Fruit fly (Drosophila melanogaster) whole organism, prepupa: Measurements from ENCODE around the gene Taf10b.

Experiments used
- Blimp-1 ChIP-seq: fragments of 200-800 bp; sonication (Bioruptor generic); optimal IDR thresholded peaks from 3 replicates; lab custom pipeline; 2017; ENCODE audit warnings: missing biosample characterization, missing genetic modification characterization, mild to moderate bottlenecking, moderate library complexity, missing genetic modification reagents
- CG10631 ChIP-seq: fragments of 200-800 bp; sonication (Bioruptor generic); optimal IDR thresholded peaks from 2 replicates; lab custom pipeline; 2016; ENCODE audit warnings: missing biosample characterization, missing genetic modification characterization
- CG11294 ChIP-seq: fragments of 200-800 bp; sonication (Bioruptor generic); IDR thresholded peaks from 2 replicates; pipeline ENCODE4 v1.3.6; 2022; ENCODE audit warnings: missing biosample characterization, missing genetic modification characterization
- CG11762 ChIP-seq: fragments of 200-800 bp; sonication (Bioruptor generic); optimal IDR thresholded peaks from 3 replicates; lab custom pipeline; 2016; ENCODE audit warnings: missing biosample characterization, missing genetic modification characterization; ENCODE audit not compliant: insufficient read depth
- CG11902 ChIP-seq: fragments of 200-800 bp; sonication (Bioruptor generic); optimal IDR thresholded peaks from 3 replicates; lab custom pipeline; 2016; ENCODE audit warnings: missing biosample characterization, missing genetic modification characterization
- CG1621 ChIP-seq: fragments of 200-800 bp; sonication (Bioruptor generic); optimal IDR thresholded peaks from 3 replicates; lab custom pipeline; 2018; ENCODE audit warnings: missing biosample characterization, mild to moderate bottlenecking, missing genetic modification characterization
- CG16779 ChIP-seq: fragments of 200-800 bp; sonication (Bioruptor generic); optimal IDR thresholded peaks from 3 replicates; lab custom pipeline; 2017; ENCODE audit warnings: missing biosample characterization, mild to moderate bottlenecking, missing genetic modification characterization
- CG3032 ChIP-seq: fragments of 200-800 bp; optimal IDR thresholded peaks from 2 replicates; lab custom pipeline; 2019; ENCODE audit warnings: missing biosample characterization, mild to moderate bottlenecking, missing genetic modification characterization, moderate library complexity
- CG31627 ChIP-seq: fragments of 200-800 bp; sonication (Bioruptor generic); optimal IDR thresholded peaks from 3 replicates; lab custom pipeline; 2016; ENCODE audit warnings: missing biosample characterization, missing genetic modification characterization
- CG32006 ChIP-seq: fragments of 200-800 bp; sonication (Bioruptor generic); optimal IDR thresholded peaks from 3 replicates; lab custom pipeline; 2017; ENCODE audit warnings: missing biosample characterization, mild to moderate bottlenecking, missing genetic modification characterization
- CG34406 ChIP-seq: fragments of 200-800 bp; sonication (Bioruptor generic); optimal IDR thresholded peaks from 3 replicates; lab custom pipeline; 2016; ENCODE audit warnings: missing biosample characterization, missing genetic modification characterization
- CG3919 ChIP-seq: fragments of 200-800 bp; sonication (Bioruptor generic); optimal IDR thresholded peaks from 3 replicates; lab custom pipeline; 2016; ENCODE audit warnings: missing biosample characterization, missing genetic modification characterization
- CG4318 ChIP-seq: fragments of 200-800 bp; sonication (Bioruptor generic); optimal IDR thresholded peaks from 3 replicates; lab custom pipeline; 2017; ENCODE audit warnings: missing biosample characterization, mild to moderate bottlenecking, missing genetic modification characterization
- CG6163 ChIP-seq: fragments of 200-800 bp; sonication (Bioruptor generic); IDR thresholded peaks from 3 replicates; pipeline ENCODE4 v1.3.6; 2022; ENCODE audit warnings: missing biosample characterization, missing genetic modification characterization
- CG6808 ChIP-seq: fragments of 200-800 bp; sonication (Bioruptor generic); optimal IDR thresholded peaks from 3 replicates; lab custom pipeline; 2017; ENCODE audit warnings: missing biosample characterization, missing genetic modification characterization, mild to moderate bottlenecking, moderate library complexity, missing genetic modification reagents
- CG6854 ChIP-seq: fragments of 200-800 bp; sonication (Bioruptor generic); optimal IDR thresholded peaks from 2 replicates; lab custom pipeline; 2017; ENCODE audit warnings: missing biosample characterization, mild to moderate bottlenecking, missing genetic modification characterization
- CG7368 ChIP-seq: fragments of 200-800 bp; sonication (Bioruptor generic); optimal IDR thresholded peaks from 3 replicates; lab custom pipeline; 2016; ENCODE audit warnings: missing biosample characterization, missing genetic modification characterization
- CG8119 ChIP-seq: fragments of 200-800 bp; sonication (Bioruptor generic); IDR thresholded peaks from 3 replicates; pipeline ENCODE4 v1.3.6; 2022; ENCODE audit warnings: missing biosample characterization, missing genetic modification characterization
- CG9139 ChIP-seq: fragments of 200-800 bp; sonication (Bioruptor generic); optimal IDR thresholded peaks from 3 replicates; lab custom pipeline; 2017; ENCODE audit warnings: missing biosample characterization, mild to moderate bottlenecking, missing genetic modification characterization
- Eip78C ChIP-seq: fragments of 200-800 bp; sonication (Bioruptor generic); peaks from one replicate; lab custom pipeline; 2016; ENCODE audit warnings: missing biosample characterization, missing genetic modification characterization
- Ets21C ChIP-seq: fragments of 200-800 bp; sonication (Bioruptor generic); optimal IDR thresholded peaks from 3 replicates; lab custom pipeline; 2016; ENCODE audit warnings: missing biosample characterization, missing genetic modification characterization
- Gug ChIP-seq: fragments of 200-800 bp; sonication (Bioruptor generic); IDR thresholded peaks from 2 replicates; pipeline ENCODE4 v1.3.6; 2022; ENCODE audit warnings: missing biosample characterization, missing genetic modification characterization
- Hr38 ChIP-seq: sonication (Bioruptor generic); optimal IDR thresholded peaks from 2 replicates; lab custom pipeline; 2016; ENCODE audit warnings: missing biosample characterization, missing genetic modification characterization
- Hr39 ChIP-seq: fragments of 200-800 bp; sonication (Bioruptor generic); optimal IDR thresholded peaks from 2 replicates; lab custom pipeline; 2016; ENCODE audit warnings: missing biosample characterization, missing genetic modification characterization
- Hr4 ChIP-seq: fragments of 200-800 bp; sonication (Bioruptor generic); optimal IDR thresholded peaks from 3 replicates; lab custom pipeline; 2016; ENCODE audit warnings: missing biosample characterization, missing genetic modification characterization
- Lpt ChIP-seq: fragments of 200-800 bp; sonication (Bioruptor generic); optimal IDR thresholded peaks from 3 replicates; lab custom pipeline; 2016; ENCODE audit warnings: missing biosample characterization, missing genetic modification characterization
- Met ChIP-seq: fragments of 200-800 bp; sonication (Bioruptor generic); optimal IDR thresholded peaks from 3 replicates; lab custom pipeline; 2016; ENCODE audit warnings: missing biosample characterization, missing genetic modification characterization
- Smox ChIP-seq: fragments of 200-800 bp; sonication (Bioruptor generic); optimal IDR thresholded peaks from 3 replicates; lab custom pipeline; 2016; ENCODE audit warnings: missing biosample characterization, missing genetic modification characterization
- Sox14 ChIP-seq: fragments of 200-800 bp; sonication (Bioruptor generic); optimal IDR thresholded peaks from 3 replicates; lab custom pipeline; 2016; ENCODE audit warnings: missing biosample characterization, missing genetic modification characterization
- Sox15 ChIP-seq: fragments of 200-800 bp; sonication (Bioruptor generic); optimal IDR thresholded peaks from 3 replicates; lab custom pipeline; 2016; ENCODE audit warnings: missing biosample characterization, missing genetic modification characterization
- acj6 ChIP-seq: fragments of 200-800 bp; sonication (Bioruptor generic); optimal IDR thresholded peaks from 3 replicates; lab custom pipeline; 2016; ENCODE audit warnings: missing biosample characterization, missing genetic modification characterization
- cyc ChIP-seq: fragments of 200-800 bp; sonication (Bioruptor generic); optimal IDR thresholded peaks from 3 replicates; lab custom pipeline; 2016; ENCODE audit warnings: missing biosample characterization, missing genetic modification characterization
- dac ChIP-seq: fragments of 200-800 bp; sonication (Bioruptor generic); optimal IDR thresholded peaks from 2 replicates; lab custom pipeline; 2017; ENCODE audit warnings: missing biosample characterization, mild to moderate bottlenecking, missing genetic modification characterization
- eg ChIP-seq: fragments of 200-800 bp; sonication (Bioruptor generic); IDR thresholded peaks from 3 replicates; pipeline ENCODE4 v1.3.6; 2022; ENCODE audit warnings: missing biosample characterization, missing genetic modification characterization
- esn ChIP-seq: fragments of 200-800 bp; sonication (Bioruptor generic); optimal IDR thresholded peaks from 2 replicates; lab custom pipeline; 2016; ENCODE audit warnings: missing biosample characterization, mild to moderate bottlenecking, missing genetic modification characterization, moderate library complexity
- fd59A ChIP-seq: fragments of 200-800 bp; sonication (Bioruptor generic); optimal IDR thresholded peaks from 2 replicates; lab custom pipeline; 2017; ENCODE audit warnings: missing biosample characterization, mild to moderate bottlenecking, missing genetic modification characterization, missing genetic modification reagents
- fd85E ChIP-seq: fragments of 200-800 bp; sonication (Bioruptor generic); optimal IDR thresholded peaks from 3 replicates; lab custom pipeline; 2016; ENCODE audit warnings: missing biosample characterization, missing genetic modification characterization
- fkh ChIP-seq: fragments of 200-800 bp; sonication (Bioruptor generic); optimal IDR thresholded peaks from 3 replicates; lab custom pipeline; 2017; ENCODE audit warnings: missing biosample characterization, mild to moderate bottlenecking, missing genetic modification characterization, moderate library complexity
- lz ChIP-seq: fragments of 200-800 bp; sonication (Bioruptor generic); optimal IDR thresholded peaks from 3 replicates; lab custom pipeline; 2016; ENCODE audit warnings: missing biosample characterization, missing genetic modification characterization
- net ChIP-seq: fragments of 200-800 bp; sonication (Bioruptor generic); optimal IDR thresholded peaks from 3 replicates; lab custom pipeline; 2016; ENCODE audit warnings: missing biosample characterization, missing genetic modification characterization
- pdm3 ChIP-seq: fragments of 200-800 bp; sonication (Bioruptor generic); optimal IDR thresholded peaks from 3 replicates; lab custom pipeline; 2016; ENCODE audit warnings: missing biosample characterization, missing genetic modification characterization
- salr ChIP-seq, 2 experiments: fragments of 200-800 bp; sonication (Bioruptor generic); optimal IDR thresholded peaks; 3 replicates each; lab custom pipeline; 2016 to 2018; ENCODE audit warnings: missing biosample characterization in 2 of 2, missing genetic modification characterization in 2 of 2, mild to moderate bottlenecking in 1 of 2
- spab ChIP-seq: fragments of 200-800 bp; sonication (Bioruptor generic); optimal IDR thresholded peaks from 2 replicates; lab custom pipeline; 2017; ENCODE audit warnings: missing biosample characterization, mild to moderate bottlenecking, missing genetic modification characterization, missing genetic modification reagents
- ss ChIP-seq, 2 experiments: fragments of 200-800 bp; sonication (Bioruptor generic); optimal IDR thresholded peaks; 2 replicates in 1 of 2; 3 replicates in 1 of 2; lab custom pipeline; 2017 to 2018; ENCODE audit warnings: mild to moderate bottlenecking in 2 of 2, missing biosample characterization in 2 of 2, missing genetic modification characterization in 2 of 2, moderate library complexity in 1 of 2
- svp ChIP-seq: fragments of 200-800 bp; sonication (Bioruptor generic); peaks from one replicate; lab custom pipeline; 2016; ENCODE audit warnings: missing biosample characterization, missing genetic modification characterization
- vri ChIP-seq: fragments of 200-800 bp; sonication (Bioruptor generic); optimal IDR thresholded peaks from 3 replicates; lab custom pipeline; 2016; ENCODE audit warnings: missing biosample characterization, mild to moderate bottlenecking, missing genetic modification characterization

Taf10b gene

DNA sequence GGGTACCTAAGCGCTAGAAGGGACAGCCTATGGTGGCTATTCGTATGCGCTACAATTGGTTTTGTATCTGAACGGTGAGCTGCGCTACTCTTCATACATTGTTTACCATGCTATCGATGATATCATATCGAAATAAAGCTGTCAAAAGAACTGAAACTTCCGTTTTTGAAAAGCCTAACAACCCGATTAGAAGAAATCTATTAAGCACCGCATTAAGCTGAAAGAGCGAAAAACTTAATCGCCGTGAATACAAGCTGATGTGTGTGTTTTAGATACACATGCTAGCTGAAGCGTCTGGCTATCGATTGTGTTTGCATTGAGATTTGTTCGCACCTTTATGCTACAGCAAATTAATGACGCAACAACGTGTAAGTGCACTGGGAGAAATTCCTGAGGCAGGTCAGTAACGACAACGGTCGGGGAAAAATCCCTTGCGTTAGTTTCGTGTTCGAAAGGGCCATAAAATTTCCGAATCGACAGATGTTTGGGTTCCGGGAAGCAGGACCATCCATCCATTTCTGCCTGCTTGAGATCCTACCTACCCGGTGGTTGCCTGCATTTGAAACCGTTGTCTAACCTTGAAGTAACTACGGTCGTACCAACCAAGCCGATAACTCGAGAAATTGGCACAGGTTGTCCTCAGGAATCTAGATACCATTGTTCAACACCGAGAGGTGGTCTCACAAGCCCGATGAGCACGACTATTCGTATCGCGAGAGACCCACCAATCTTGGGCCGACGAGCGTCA, 17.1 kb downstream of the Taf10b start (continued):
- TF ChIP-seq Hr4 (peak; percentile 56), Gug (GFP tag; lab: Robert Waterston, UW) (no peak), Met (GFP tag; lab: Kevin White, UChicago) (no peak), Hr39 (GFP tag; lab: Kevin White, UChicago) (no peak), CG31627 (peak; percentile 15), Hr38 (no peak), ss (GFP tag; optimal IDR thresholded peaks at IDR 0.05; lab: Kevin White, UChicago) (peak in 1 of 2 experiments; percentile 21), CG3919 (GFP tag; lab: Kevin White, UChicago) (peak; percentile 70), fd85E (GFP tag; lab: Kevin White, UChicago) (no peak), cyc (no peak), CG16779 (tag; lab: Kevin White, UChicago) (peak; percentile 58), CG6163 (GFP tag; lab: Robert Waterston, UW) (no peak), Ets21C (GFP tag; lab: Kevin White, UChicago) (no peak), CG4318 (GFP tag; lab: Kevin White, UChicago) (peak; percentile 37), Sox15 (no peak), spab (GFP tag; lab: Kevin White, UChicago) (no peak), esn (GFP tag; lab: Kevin White, UChicago) (peak; percentile 24), CG11902 (no peak), CG34406 (GFP tag; lab: Kevin White, UChicago) (peak; percentile 29), pdm3 (GFP tag; lab: Kevin White, UChicago) (peak; percentile 56), CG9139 (GFP tag; lab: Kevin White, UChicago) (peak; percentile 28), CG3032 (tag; lab: Kevin White, UChicago) (peak; percentile 14), vri (GFP tag; lab: Kevin White, UChicago) (peak; percentile 15), CG10631 (GFP tag; lab: Kevin White, UChicago) (peak; percentile 74), CG11762 (GFP tag; lab: Kevin White, UChicago) (peak; percentile 9), dac (GFP tag; lab: Kevin White, UChicago) (peak; percentile 43), Sox14 (GFP tag; lab: Kevin White, UChicago) (peak; percentile 47), CG11294 (GFP tag; lab: Robert Waterston, UW) (no peak), Smox (GFP tag; lab: Kevin White, UChicago) (no peak), CG6808 (GFP tag; lab: Kevin White, UChicago) (no peak), CG6854 (no peak), svp (GFP tag; lab: Kevin White, UChicago) (no peak), fd59A (GFP tag; lab: Kevin White, UChicago) (peak; percentile 23), lz (GFP tag; lab: Kevin White, UChicago) (no peak), CG8119 (GFP tag; lab: Robert Waterston, UW) (no peak), eg (GFP tag; lab: Robert Waterston, UW) (no peak), Blimp-1 (GFP tag; lab: Kevin White, UChicago) (no peak), Eip78C (GFP tag; lab: Kevin White, UChicago) (peak; percentile 90), CG7368 (GFP tag; lab: Kevin White, UChicago) (no peak)
- TF ChIP-seq, all 60 proteins: peak for 35

DNA sequence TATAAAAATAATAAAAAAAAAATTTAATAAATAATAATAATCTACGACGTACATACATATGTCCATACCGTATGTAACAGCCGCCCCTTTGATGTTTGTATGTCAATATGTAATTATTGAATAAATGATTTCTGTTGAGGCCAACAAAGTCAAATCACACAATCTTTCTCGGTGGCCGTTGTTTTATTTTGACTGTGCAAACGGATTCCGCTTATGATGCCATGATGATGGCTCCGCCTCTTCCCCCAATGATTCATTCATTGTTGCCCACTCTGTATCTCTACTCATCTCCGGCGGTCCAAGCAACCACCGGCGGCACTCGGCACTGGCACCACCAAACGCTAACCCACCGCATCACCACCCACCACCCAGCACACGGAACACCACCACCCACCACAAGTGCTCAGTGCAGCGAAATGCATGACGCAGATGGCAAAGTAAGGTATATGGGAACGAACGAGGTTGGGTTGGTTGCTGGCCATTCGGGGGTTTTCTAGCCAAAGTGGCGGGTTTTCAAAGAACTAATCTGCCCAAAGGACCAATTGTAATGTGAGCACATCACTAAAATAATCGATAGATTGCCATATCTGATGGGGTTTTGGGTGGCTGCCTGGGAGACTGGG, 18.4 kb downstream of the Taf10b start:
- no peak for TF ChIP-seq CG3032 (tag; lab: Kevin White, UChicago)
- peak; percentile 0 for TF ChIP-seq CG16779 (tag; lab: Kevin White, UChicago)
- TF ChIP-seq fkh (GFP tag; lab: Kevin White, UChicago) = peak; percentile 62
- no peak for TF ChIP-seq net (GFP tag; lab: Kevin White, UChicago)
- peak; percentile 5 for TF ChIP-seq Sox14 (GFP tag; lab: Kevin White, UChicago)
- no peak for TF ChIP-seq salr (GFP tag; optimal IDR thresholded peaks at IDR 0.05; lab: Kevin White, UChicago)
- TF ChIP-seq CG11902 = no peak
- peak; percentile 0 for TF ChIP-seq CG1621 (tag; lab: Kevin White, UChicago)
- no peak for TF ChIP-seq Hr4
- TF ChIP-seq svp (GFP tag; lab: Kevin White, UChicago) = peak; percentile 82
- no peak for TF ChIP-seq dac (GFP tag; lab: Kevin White, UChicago)
- TF ChIP-seq CG10631 (GFP tag; lab: Kevin White, UChicago) = no peak
- TF ChIP-seq Eip78C (GFP tag; lab: Kevin White, UChicago) = peak; percentile 51
- peak; percentile 5 for TF ChIP-seq lz (GFP tag; lab: Kevin White, UChicago)
- no peak for TF ChIP-seq Lpt (GFP tag; lab: Kevin White, UChicago)
- no peak for TF ChIP-seq CG31627
- peak; percentile 45 for TF ChIP-seq CG32006 (GFP tag; lab: Kevin White, UChicago)
- peak; percentile 31 for TF ChIP-seq CG3919 (GFP tag; lab: Kevin White, UChicago)
- TF ChIP-seq Met (GFP tag; lab: Kevin White, UChicago) = no peak
- peak; percentile 52 for TF ChIP-seq CG7368 (GFP tag; lab: Kevin White, UChicago)
- TF ChIP-seq Ets21C (GFP tag; lab: Kevin White, UChicago) = no peak
- TF ChIP-seq acj6 = no peak
- no peak for TF ChIP-seq CG11762 (GFP tag; lab: Kevin White, UChicago)
